Worm (Caenorhabditis elegans) whole organism, midembryonic: ENCODE data around the gene tir-1.

Experiments used
- T22C8.4 ChIP-seq: fragments of 200-800 bp; sonication (Bioruptor generic); IDR thresholded peaks from 2 replicates; pipeline ENCODE4 v1.3.6; 2022; ENCODE audit warnings: missing genetic modification characterization, missing compliant biosample characterization
- klf-2 ChIP-seq: fragments of 200-800 bp; sonication (Bioruptor generic); conservative IDR thresholded peaks from 2 replicates; pipeline ENCODE4 v1.3.6; 2022; ENCODE audit warnings: missing genetic modification reagents, missing genetic modification characterization, missing compliant biosample characterization
- tab-1 ChIP-seq: fragments of 200-800 bp; sonication (Bioruptor generic); IDR thresholded peaks from 2 replicates; pipeline ENCODE4 v1.3.6; 2022; ENCODE audit warnings: missing genetic modification characterization, missing compliant biosample characterization

DNA sequence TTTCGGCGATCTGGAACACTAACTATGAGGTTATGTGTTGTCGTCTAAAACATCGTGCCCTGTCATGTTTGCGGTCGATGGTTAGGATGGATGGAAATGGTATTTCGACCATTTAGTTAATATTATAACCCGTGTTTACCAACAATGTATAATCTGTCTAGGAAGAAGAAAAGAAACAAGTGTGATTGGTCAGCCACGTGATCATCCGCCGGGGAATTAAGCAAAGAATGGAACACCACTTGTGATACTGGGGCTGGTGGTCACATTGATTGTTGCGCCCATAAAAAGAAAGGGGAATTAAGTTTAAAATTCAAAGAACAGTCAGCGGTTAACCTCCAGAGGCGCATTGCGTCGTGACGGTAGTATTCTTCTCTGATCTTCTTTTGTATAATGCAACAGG, 25.8 kb downstream of the tir-1 start:
- no peak for TF ChIP-seq T22C8.4 (GFP tag; lab: Robert Waterston, UW)
- no peak for TF ChIP-seq tab-1
- TF ChIP-seq klf-2 (GFP tag; lab: Robert Waterston, UW), result no peak
